Worm (Caenorhabditis elegans) whole organism, L1 larva: ENCODE measurements around the gene F08G2.4.

Experiments used
- C04F5.9 ChIP-seq: sonication (generic microtip); optimal IDR thresholded peaks from 2 replicates; lab custom pipeline; 2016; ENCODE audit warnings: missing genetic modification characterization, missing compliant biosample characterization
- C34B4.2 ChIP-seq: sonication (generic microtip); optimal IDR thresholded peaks from 2 replicates; lab custom pipeline; 2017; ENCODE audit warnings: mild to moderate bottlenecking, missing genetic modification characterization, missing compliant biosample characterization
- F16B12.6 ChIP-seq: fragments of 150-350 bp; optimal IDR thresholded peaks from 2 replicates; lab custom pipeline; 2014; ENCODE audit warnings: missing biosample characterization, missing genetic modification characterization
- aha-1 ChIP-seq: fragments of 150-350 bp; optimal IDR thresholded peaks from 2 replicates; lab custom pipeline; 2014; ENCODE audit warnings: missing biosample characterization, missing genetic modification characterization
- ama-1 ChIP-seq: fragments of 150-350 bp; optimal IDR thresholded peaks from 2 replicates; lab custom pipeline; 2014
- ceh-8 ChIP-seq: fragments of 200-800 bp; sonication (Bioruptor generic); optimal IDR thresholded peaks from 2 replicates; lab custom pipeline; 2018; ENCODE audit warnings: mild to moderate bottlenecking, missing genetic modification characterization, moderate library complexity, missing compliant biosample characterization
- ceh-88 ChIP-seq: fragments of 200-800 bp; sonication (Bioruptor generic); IDR thresholded peaks from 2 replicates; pipeline ENCODE4 v1.3.6; 2022; ENCODE audit warnings: missing genetic modification characterization, missing compliant biosample characterization
- ceh-90 ChIP-seq: sonication (generic microtip); optimal IDR thresholded peaks from 2 replicates; lab custom pipeline; 2016; ENCODE audit warnings: missing genetic modification characterization, missing compliant biosample characterization
- ces-1 ChIP-seq: fragments of 150-350 bp; optimal IDR thresholded peaks from 2 replicates; lab custom pipeline; 2014; ENCODE audit warnings: missing biosample characterization, missing genetic modification reagents, missing genetic modification characterization
- dpl-1 ChIP-seq, 3 experiments: fragments of 150-350 bp in 2 of 3; sonication (generic microtip) in 1 of 3; optimal IDR thresholded peaks; 2 replicates each; lab custom pipeline; 2014 to 2017; ENCODE audit warnings: missing biosample characterization in 3 of 3, missing genetic modification characterization in 3 of 3, missing genetic modification reagents in 3 of 3
- dsc-1 ChIP-seq: sonication (generic microtip); optimal IDR thresholded peaks from 2 replicates; lab custom pipeline; 2016; ENCODE audit warnings: mild to moderate bottlenecking, missing genetic modification characterization, missing compliant biosample characterization
- efl-1 ChIP-seq, 4 experiments: fragments of 150-350 bp; optimal IDR thresholded peaks in 3 of 4; peaks in 1 of 4; 1 replicate in 1 of 4; 2 replicates in 3 of 4; lab custom pipeline; 2014; ENCODE audit warnings: missing biosample characterization in 2 of 4, missing genetic modification characterization in 2 of 4, missing genetic modification reagents in 2 of 4
- efl-3 ChIP-seq: fragments of 200-800 bp; sonication (Bioruptor generic); optimal IDR thresholded peaks from 2 replicates; lab custom pipeline; 2018; ENCODE audit warnings: mild to moderate bottlenecking, missing genetic modification characterization, missing compliant biosample characterization
- egl-27 ChIP-seq, 2 experiments: fragments of 150-350 bp in 1 of 2; sonication (generic microtip); optimal IDR thresholded peaks; 3 replicates each; lab custom pipeline; 2017 to 2018; ENCODE audit warnings: missing biosample characterization in 2 of 2, missing genetic modification characterization in 2 of 2, missing genetic modification reagents in 2 of 2
- ets-5 ChIP-seq: fragments of 200-800 bp; sonication (Bioruptor generic); IDR thresholded peaks from 2 replicates; pipeline ENCODE4 v1.3.6; 2022; ENCODE audit warnings: missing genetic modification characterization, missing compliant biosample characterization
- fkh-10 ChIP-seq: sonication (generic microtip); optimal IDR thresholded peaks from 2 replicates; lab custom pipeline; 2017; ENCODE audit warnings: missing biosample characterization, missing genetic modification reagents, missing genetic modification characterization
- fkh-4 ChIP-seq: sonication (generic microtip); optimal IDR thresholded peaks from 2 replicates; lab custom pipeline; 2016; ENCODE audit warnings: missing compliant biosample characterization, missing genetic modification characterization, borderline replicate concordance
- fos-1 ChIP-seq: fragments of 150-350 bp; optimal IDR thresholded peaks from 2 replicates; lab custom pipeline; 2014; ENCODE audit warnings: missing biosample characterization, missing genetic modification characterization
- grh-1 ChIP-seq: fragments of 200-800 bp; sonication (Bioruptor generic); IDR thresholded peaks from 2 replicates; pipeline ENCODE4 v1.3.6; 2022; ENCODE audit warnings: missing genetic modification reagents, missing genetic modification characterization, missing compliant biosample characterization
- hlh-17 ChIP-seq: fragments of 200-800 bp; sonication (Bioruptor generic); optimal IDR thresholded peaks from 2 replicates; lab custom pipeline; 2018; ENCODE audit warnings: missing genetic modification characterization, mild to moderate bottlenecking, missing compliant biosample characterization, moderate library complexity, borderline replicate concordance
- hlh-4 ChIP-seq: sonication (generic microtip); optimal IDR thresholded peaks from 2 replicates; lab custom pipeline; 2016; ENCODE audit warnings: mild to moderate bottlenecking, missing genetic modification characterization, missing compliant biosample characterization
- isw-1 ChIP-seq: fragments of 200-800 bp; sonication (Bioruptor generic); IDR thresholded peaks from 2 replicates; pipeline ENCODE4 v1.3.6; 2022; ENCODE audit warnings: missing genetic modification characterization, missing compliant biosample characterization
- jun-1 ChIP-seq: fragments of 150-350 bp; optimal IDR thresholded peaks from 2 replicates; lab custom pipeline; 2014; ENCODE audit warnings: missing biosample characterization, missing genetic modification reagents, missing genetic modification characterization
- lin-13 ChIP-seq: fragments of 150-350 bp; optimal IDR thresholded peaks from 2 replicates; lab custom pipeline; 2014; ENCODE audit warnings: missing biosample characterization, missing genetic modification reagents, missing genetic modification characterization
- lin-14 ChIP-seq: fragments of 200-800 bp; sonication (Bioruptor generic); optimal IDR thresholded peaks from 2 replicates; lab custom pipeline; 2018; ENCODE audit warnings: mild to moderate bottlenecking, missing genetic modification characterization, moderate library complexity, missing compliant biosample characterization
- lin-15B ChIP-seq: fragments of 150-350 bp; sonication (generic microtip); optimal IDR thresholded peaks from 3 replicates; lab custom pipeline; 2014; ENCODE audit warnings: missing biosample characterization, missing genetic modification characterization
- lin-39 ChIP-seq: fragments of 150-350 bp; optimal IDR thresholded peaks from 2 replicates; lab custom pipeline; 2014; ENCODE audit warnings: missing biosample characterization, missing genetic modification reagents, missing genetic modification characterization
- lir-3 ChIP-seq: sonication (generic microtip); optimal IDR thresholded peaks from 2 replicates; lab custom pipeline; 2016; ENCODE audit warnings: mild to moderate bottlenecking, missing genetic modification characterization, moderate library complexity, missing compliant biosample characterization; ENCODE audit not compliant: poor library complexity
- mab-9 ChIP-seq: fragments of 200-800 bp; sonication (Bioruptor generic); IDR thresholded peaks from 2 replicates; pipeline ENCODE4 v1.3.6; 2022; ENCODE audit warnings: missing genetic modification reagents, missing genetic modification characterization, missing compliant biosample characterization
- mdl-1 ChIP-seq, 2 experiments: fragments of 150-350 bp; optimal IDR thresholded peaks; 2 replicates each; lab custom pipeline; 2014 to 2017; ENCODE audit warnings: missing biosample characterization in 2 of 2, missing genetic modification characterization in 2 of 2, inconsistent platforms in 1 of 2
- nhr-11 ChIP-seq: fragments of 150-350 bp; optimal IDR thresholded peaks from 2 replicates; lab custom pipeline; 2014; ENCODE audit warnings: missing biosample characterization, missing genetic modification characterization
- nhr-12 ChIP-seq: sonication (generic microtip); optimal IDR thresholded peaks from 2 replicates; lab custom pipeline; 2017; ENCODE audit warnings: missing biosample characterization, missing genetic modification characterization
- nhr-20 ChIP-seq: sonication (generic microtip); optimal IDR thresholded peaks from 2 replicates; lab custom pipeline; 2016; ENCODE audit warnings: mild to moderate bottlenecking, missing genetic modification characterization, missing compliant biosample characterization
- nhr-237 ChIP-seq: fragments of 150-350 bp; optimal IDR thresholded peaks from 2 replicates; lab custom pipeline; 2014; ENCODE audit warnings: missing biosample characterization, missing genetic modification characterization
- nhr-77 ChIP-seq: fragments of 150-350 bp; optimal IDR thresholded peaks from 2 replicates; lab custom pipeline; 2014; ENCODE audit warnings: missing biosample characterization, missing genetic modification characterization
- nhr-85 ChIP-seq: sonication (generic microtip); peaks from one replicate; lab custom pipeline; 2016; ENCODE audit warnings: missing genetic modification characterization, inconsistent platforms, missing compliant biosample characterization
- nhr-90 ChIP-seq: sonication (generic microtip); optimal IDR thresholded peaks from 2 replicates; lab custom pipeline; 2016; ENCODE audit warnings: mild to moderate bottlenecking, missing genetic modification characterization, missing compliant biosample characterization; ENCODE audit not compliant: poor library complexity
- pax-3 ChIP-seq: fragments of 200-800 bp; sonication (Bioruptor generic); optimal IDR thresholded peaks from 2 replicates; lab custom pipeline; 2018; ENCODE audit warnings: mild to moderate bottlenecking, missing genetic modification characterization, moderate library complexity, missing compliant biosample characterization
- pqm-1 ChIP-seq: sonication (generic microtip); optimal IDR thresholded peaks from 3 replicates; lab custom pipeline; 2017; ENCODE audit warnings: missing biosample characterization, missing genetic modification characterization
- rnt-1 ChIP-seq: sonication (generic microtip); optimal IDR thresholded peaks from 2 replicates; lab custom pipeline; 2016; ENCODE audit warnings: mild to moderate bottlenecking, missing genetic modification characterization, moderate library complexity, missing compliant biosample characterization
- snpc-4 ChIP-seq: fragments of 150-350 bp; optimal IDR thresholded peaks from 2 replicates; lab custom pipeline; 2014; ENCODE audit warnings: missing biosample characterization, missing genetic modification characterization
- sptf-1 ChIP-seq: fragments of 150-350 bp; optimal IDR thresholded peaks from 2 replicates; lab custom pipeline; 2014; ENCODE audit warnings: missing biosample characterization, missing genetic modification characterization
- sup-37 ChIP-seq: fragments of 200-800 bp; sonication (Bioruptor generic); optimal IDR thresholded peaks from 2 replicates; lab custom pipeline; 2018; ENCODE audit warnings: mild to moderate bottlenecking, missing genetic modification characterization, missing compliant biosample characterization
- tlp-1 ChIP-seq: fragments of 150-350 bp; optimal IDR thresholded peaks from 2 replicates; lab custom pipeline; 2014; ENCODE audit warnings: missing biosample characterization, missing genetic modification characterization
- unc-62 ChIP-seq: fragments of 150-350 bp; optimal IDR thresholded peaks from 2 replicates; lab custom pipeline; 2014; ENCODE audit warnings: missing biosample characterization, missing genetic modification reagents, missing genetic modification characterization
- unc-98 ChIP-seq: fragments of 200-800 bp; sonication (Bioruptor generic); IDR thresholded peaks from 2 replicates; pipeline ENCODE4 v1.3.6; 2022; ENCODE audit warnings: missing genetic modification characterization, missing compliant biosample characterization
- vab-15 ChIP-seq: sonication (generic microtip); optimal IDR thresholded peaks from 2 replicates; lab custom pipeline; 2017; ENCODE audit warnings: missing genotype, mild to moderate bottlenecking, missing genetic modification characterization, missing compliant biosample characterization
- xbp-1 ChIP-seq: sonication (generic microtip); optimal IDR thresholded peaks from 2 replicates; lab custom pipeline; 2016; ENCODE audit warnings: missing genetic modification characterization, missing compliant biosample characterization
- zag-1 ChIP-seq: fragments of 150-350 bp; optimal IDR thresholded peaks from 2 replicates; lab custom pipeline; 2014; ENCODE audit warnings: missing biosample characterization, missing genetic modification characterization
- zip-4 ChIP-seq: fragments of 200-800 bp; sonication (Bioruptor generic); optimal IDR thresholded peaks from 2 replicates; lab custom pipeline; 2018; ENCODE audit warnings: mild to moderate bottlenecking, missing genetic modification characterization, moderate library complexity, missing compliant biosample characterization
- ztf-4 ChIP-seq: fragments of 150-350 bp; optimal IDR thresholded peaks from 2 replicates; lab custom pipeline; 2014; ENCODE audit warnings: missing biosample characterization, missing genetic modification characterization

The F08G2.4 gene

ce11 chrII:13872191-13872889 lies 41.9 kb downstream of the F08G2.4 start, which contains the start of the genes cup-14 and ndub-8:
cup-14 (minus strand) TSS chrII:13872241.
ndub-8 (plus strand) TSS chrII:13872869.
- no peak for TF ChIP-seq aha-1 (tag; lab: Kevin White, UChicago)
- TF ChIP-seq lin-13: peak; percentile 71
- TF ChIP-seq lir-3 (tag; lab: Kevin White, UChicago): no peak
- no peak for TF ChIP-seq pqm-1 (tag; lab: Kevin White, UChicago)
- TF ChIP-seq ceh-8 (GFP tag; lab: Kevin White, UChicago): peak; percentile 72
- no peak for TF ChIP-seq zip-4
- peak; percentile 92 for TF ChIP-seq dsc-1
- peak; percentile 16 for TF ChIP-seq nhr-237 (tag; lab: Kevin White, UChicago)
- TF ChIP-seq rnt-1 (tag; lab: Kevin White, UChicago): no peak
- TF ChIP-seq lin-14 (GFP tag; lab: Kevin White, UChicago): no peak
- TF ChIP-seq nhr-11 (tag; lab: Kevin White, UChicago): peak; percentile 80
- no peak for TF ChIP-seq ces-1
- TF ChIP-seq fkh-4 (tag; lab: Kevin White, UChicago): peak; percentile 41
- peak; percentile 75 for TF ChIP-seq pax-3 (tag; lab: Kevin White, UChicago)
- TF ChIP-seq xbp-1 (tag; lab: Kevin White, UChicago): peak; percentile 90
- TF ChIP-seq nhr-77: peak; percentile 91
- peak; percentile 93 for TF ChIP-seq nhr-90 (tag; lab: Kevin White, UChicago)
- TF ChIP-seq unc-98 (GFP tag; lab: Robert Waterston, UW): no peak
- peak; percentile 86 for TF ChIP-seq fos-1
- TF ChIP-seq ceh-90 (tag; lab: Kevin White, UChicago): peak; percentile 56
- no peak for TF ChIP-seq hlh-17
- peak; percentile 92 for TF ChIP-seq lin-39 (tag; lab: Kevin White, UChicago)
- no peak for TF ChIP-seq egl-27 (tag; optimal IDR thresholded peaks at IDR 0.05; lab: Kevin White, UChicago)
- peak; percentile 80 to 84 (median 82) for TF ChIP-seq dpl-1 (GFP tag; optimal IDR thresholded peaks at IDR 0.05; lab: Kevin White, UChicago)
- TF ChIP-seq efl-1 (optimal IDR thresholded peaks at IDR 0.05; lab: Kevin White, UChicago): peak; percentile 90 to 94
- peak; percentile 83 to 98 for TF ChIP-seq efl-1 (GFP tag; optimal IDR thresholded peaks at IDR 0.05 in 1 of 2; lab: Kevin White, UChicago)
- TF ChIP-seq nhr-12: no peak
- TF ChIP-seq ceh-88: peak; percentile 62; the same call in 1 of the 2 replicates
- peak; percentile 71 for TF ChIP-seq ama-1 (lab: Kevin White, UChicago)
- TF ChIP-seq C04F5.9 (tag; lab: Kevin White, UChicago): peak; percentile 63
- TF ChIP-seq hlh-4: no peak
- peak in 1 of 2 experiments; percentile 87 for TF ChIP-seq mdl-1 (tag; optimal IDR thresholded peaks at IDR 0.05; lab: Kevin White, UChicago)
- TF ChIP-seq lin-15B: peak; percentile 58
- peak; percentile 78 for TF ChIP-seq mab-9
- TF ChIP-seq fkh-10 (GFP tag; lab: Kevin White, UChicago): peak; percentile 83
- peak; percentile 96 for TF ChIP-seq nhr-85 (tag; lab: Kevin White, UChicago)
- TF ChIP-seq grh-1 (GFP tag; lab: Robert Waterston, UW): peak; percentile 80
- peak; percentile 88 for TF ChIP-seq ztf-4 (tag; lab: Kevin White, UChicago)
- peak; percentile 50 for TF ChIP-seq vab-15
- peak; percentile 84 for TF ChIP-seq jun-1 (tag; lab: Kevin White, UChicago)
- no peak for TF ChIP-seq unc-62 (GFP tag; lab: Kevin White, UChicago)
- no peak for TF ChIP-seq ets-5
- TF ChIP-seq zag-1 (tag; lab: Kevin White, UChicago): peak; percentile 36
- peak; percentile 90 for TF ChIP-seq nhr-20 (tag; lab: Kevin White, UChicago)
- TF ChIP-seq tlp-1 (tag; lab: Kevin White, UChicago): no peak
- peak; percentile 66 for TF ChIP-seq sup-37 (GFP tag; lab: Kevin White, UChicago)
- TF ChIP-seq snpc-4 (tag; lab: Kevin White, UChicago): peak; percentile 87
- peak; percentile 91 for TF ChIP-seq isw-1 (GFP tag; lab: Robert Waterston, UW)
- TF ChIP-seq sptf-1: no peak
- no peak for TF ChIP-seq efl-3 (GFP tag; lab: Kevin White, UChicago)
- TF ChIP-seq F16B12.6 (tag; lab: Kevin White, UChicago): peak; percentile 64
- no peak for TF ChIP-seq C34B4.2 (tag; lab: Kevin White, UChicago)
